Worm (Caenorhabditis elegans): Measurements from ENCODE around the gene abu-2.
A peak's percentile ranks its signal among the peaks of the same experiment; 100 is the strongest.

The abu-2 gene

ce11 chrX:1384538-1384937, 25.9 kb downstream of the abu-2 start, which contains the start of gene F56C3.8:
TSS of gene F56C3.8 (minus strand) at chrX:1384638.
- 0 out of 2 replicates have a peak, but pooled peaks have one; percentile 28 for TF ChIP-seq Y48G9A.11 (GFP tag; IDR thresholded peaks at IDR 0.05)
- TF ChIP-seq dmd-6 (GFP tag; IDR thresholded peaks at IDR 0.05) = no peak
- no peak for TF ChIP-seq php-3 (GFP tag; IDR thresholded peaks at IDR 0.05)
- TF ChIP-seq aly-2 (tag; optimal IDR thresholded peaks at IDR 0.05) = no peak
- no peak for TF ChIP-seq ctbp-1 (GFP tag; IDR thresholded peaks at IDR 0.05)
- no peak for TF ChIP-seq aha-1 (tag)

ce11 chrX:1383546-1383945, 26.9 kb downstream of the abu-2 start:
- TF ChIP-seq egl-43 (GFP tag; IDR thresholded peaks at IDR 0.05) (peak; percentile 30; the same call in 1 of the 2 replicates), zip-2 (tag; optimal IDR thresholded peaks at IDR 0.05) (no peak), set-16 (GFP tag; IDR thresholded peaks at IDR 0.05) (0 out of 2 replicates have a peak, but pooled peaks have one; percentile 15), rbr-2 (tag; optimal IDR thresholded peaks at IDR 0.05) (no peak)

- TF ChIP-seq T20F7.1 (GFP tag; optimal IDR thresholded peaks at IDR 0.05) (no peak), ceh-82 (tag; optimal IDR thresholded peaks at IDR 0.05) (no peak), F10B5.3 (tag; optimal IDR thresholded peaks at IDR 0.05) (no peak), hif-1 (tag; optimal IDR thresholded peaks at IDR 0.05) (no peak), gei-8 (GFP tag; optimal IDR thresholded peaks at IDR 0.05) (no peak), egl-43 (GFP tag; IDR thresholded peaks at IDR 0.05) (no peak), Y75B8A.6 (GFP tag; IDR thresholded peaks at IDR 0.05) (no peak), T26A8.4 (GFP tag; IDR thresholded peaks at IDR 0.05) (no peak), tag-97 (GFP tag; IDR thresholded peaks at IDR 0.05) (no peak)
Measured at ce11 chrX:1381565-1381964, 28.9 kb downstream of the abu-2 start, which contains the start of gene F56C3.10. TSS of gene F56C3.10 (minus strand) at chrX:1381665.

ce11 chrX:1379391-1379790, 31.1 kb downstream of the abu-2 start:
- TF ChIP-seq ces-1 (GFP tag; optimal IDR thresholded peaks at IDR 0.05) (no peak), unc-62 (GFP tag; optimal IDR thresholded peaks at IDR 0.05 in 1 of 2) (peak in 1 of 2 experiments; percentile 47), unc-62 (tag; optimal IDR thresholded peaks at IDR 0.05) (no peak), lin-39 (tag; optimal IDR thresholded peaks at IDR 0.05) (no peak), nhr-102 (tag; optimal IDR thresholded peaks at IDR 0.05) (peak; percentile 87), saeg-2 (GFP tag; IDR thresholded peaks at IDR 0.05) (no peak), ama-1 (optimal IDR thresholded peaks at IDR 0.05) (no peak), F44E2.7 (GFP tag; IDR thresholded peaks at IDR 0.05) (peak; percentile 89; the same call in 1 of the 2 replicates), unc-130 (GFP tag; optimal IDR thresholded peaks at IDR 0.05) (peak; percentile 6), dmd-8 (GFP tag; IDR thresholded peaks at IDR 0.05) (peak; percentile 95), F26F4.8 (GFP tag; conservative IDR thresholded peaks at IDR 0.05) (peak; percentile 75; the same call in 1 of the 2 replicates), zfp-2 (tag; optimal IDR thresholded peaks at IDR 0.05) (peak; percentile 33), nhr-48 (tag; optimal IDR thresholded peaks at IDR 0.05) (peak; percentile 67), nhr-10 (tag; optimal IDR thresholded peaks at IDR 0.05) (no peak), D1046.2 (GFP tag; IDR thresholded peaks at IDR 0.05) (0 out of 2 replicates have a peak, but pooled peaks have one; percentile 67), nhr-77 (tag; optimal IDR thresholded peaks at IDR 0.05) (peak; percentile 30), T20F7.1 (GFP tag; optimal IDR thresholded peaks at IDR 0.05) (no peak), zfp-3 (GFP tag; conservative IDR thresholded peaks at IDR 0.05) (peak; percentile 56; the same call in 1 of the 2 replicates), zip-11 (GFP tag; IDR thresholded peaks at IDR 0.05) (0 out of 2 replicates have a peak, but pooled peaks have one; percentile 43), egl-27 (tag; optimal IDR thresholded peaks at IDR 0.05) (no peak), pha-4 (GFP tag; IDR thresholded peaks at IDR 0.05) (peak; percentile 84), pha-4 (tag; optimal IDR thresholded peaks at IDR 0.05) (no peak), ztf-7 (tag; optimal IDR thresholded peaks at IDR 0.05) (peak; percentile 7), pqm-1 (tag; optimal IDR thresholded peaks at IDR 0.05) (no peak), skn-1 (tag; optimal IDR thresholded peaks at IDR 0.05) (no peak), ceh-82 (tag; optimal IDR thresholded peaks at IDR 0.05) (no peak), Y105C5A.15 (GFP tag; IDR thresholded peaks at IDR 0.05) (0 out of 2 replicates have a peak, but pooled peaks have one; percentile 63), fos-1 (tag; optimal IDR thresholded peaks at IDR 0.05) (no peak), F37D6.2 (tag; optimal IDR thresholded peaks at IDR 0.05) (peak; percentile 75), dmd-9 (GFP tag; IDR thresholded peaks at IDR 0.05) (peak; percentile 91), nhr-28 (tag; optimal IDR thresholded peaks at IDR 0.05) (no peak), daf-19 (GFP tag; conservative IDR thresholded peaks at IDR 0.05) (no peak), aha-1 (tag) (no peak)
